Worm (Caenorhabditis elegans) whole organism, L4 larva: ENCODE data around the gene R05F9.11.
"Not testable (repeated sequence)": the region's sequence is repeated elsewhere in the genome, so short reads cannot be mapped to it uniquely, and the experiment has no call there.

ENCODE experiments used
- D1046.2 ChIP-seq: fragments of 200-800 bp; sonication (Bioruptor generic); IDR thresholded peaks from 2 replicates; pipeline ENCODE4 v1.3.6; 2022; ENCODE audit warnings: missing genetic modification characterization, missing compliant biosample characterization
- F26F4.8 ChIP-seq: fragments of 200-800 bp; sonication (Bioruptor generic); conservative IDR thresholded peaks from 2 replicates; pipeline ENCODE4 v1.3.6; 2022; ENCODE audit warnings: missing genetic modification characterization, missing compliant biosample characterization
- F37D6.2 ChIP-seq: sonication (generic microtip); optimal IDR thresholded peaks from 2 replicates; lab custom pipeline; 2016; ENCODE audit warnings: mild to moderate bottlenecking, missing genetic modification characterization, missing compliant biosample characterization
- F44E2.7 ChIP-seq: fragments of 200-800 bp; sonication (Bioruptor generic); IDR thresholded peaks from 2 replicates; pipeline ENCODE4 v2.1.2; 2022; ENCODE audit warnings: missing genetic modification characterization, missing compliant biosample characterization
- T26A8.4 ChIP-seq: fragments of 200-800 bp; sonication (Bioruptor generic); IDR thresholded peaks from 2 replicates; pipeline ENCODE4 v1.3.6; 2022; ENCODE audit warnings: missing genetic modification characterization, missing compliant biosample characterization
- Y75B8A.6 ChIP-seq: fragments of 200-800 bp; sonication (Bioruptor generic); IDR thresholded peaks from 2 replicates; pipeline ENCODE4 v1.3.6; 2022; ENCODE audit warnings: missing genetic modification reagents, missing genetic modification characterization, missing compliant biosample characterization
- ZK337.2 ChIP-seq: fragments of 200-800 bp; sonication (Bioruptor generic); IDR thresholded peaks from 2 replicates; pipeline ENCODE4 v1.3.6; 2022; ENCODE audit warnings: missing genetic modification reagents, missing genetic modification characterization, missing compliant biosample characterization
- aha-1 ChIP-seq: fragments of 150-350 bp; peaks from one replicate; lab custom pipeline; 2014; ENCODE audit warnings: missing biosample characterization, missing genetic modification characterization
- ceh-44 ChIP-seq: fragments of 200-800 bp; sonication (Bioruptor generic); IDR thresholded peaks from 2 replicates; pipeline ENCODE4 v1.3.6; 2022; ENCODE audit warnings: missing genetic modification reagents, missing genetic modification characterization, missing compliant biosample characterization
- cey-2 ChIP-seq: sonication (generic microtip); optimal IDR thresholded peaks from 3 replicates; lab custom pipeline; 2017; ENCODE audit warnings: missing genetic modification characterization, mild to moderate bottlenecking, missing compliant biosample characterization, antibody characterized with exemption, borderline replicate concordance; ENCODE audit not compliant: insufficient read depth
- ctbp-1 ChIP-seq: fragments of 200-800 bp; sonication (Bioruptor generic); IDR thresholded peaks from 2 replicates; pipeline ENCODE4 v1.3.6; 2022; ENCODE audit warnings: missing genetic modification reagents, missing genetic modification characterization, missing compliant biosample characterization
- daf-19 ChIP-seq: fragments of 200-800 bp; sonication (Bioruptor generic); conservative IDR thresholded peaks from 2 replicates; pipeline ENCODE4 v1.3.6; 2022; ENCODE audit warnings: missing genetic modification characterization, missing compliant biosample characterization
- dmd-6 ChIP-seq: fragments of 200-800 bp; sonication (Bioruptor generic); IDR thresholded peaks from 2 replicates; pipeline ENCODE4 v1.3.6; 2022; ENCODE audit warnings: missing genetic modification reagents, missing genetic modification characterization, missing compliant biosample characterization
- dmd-8 ChIP-seq: fragments of 200-800 bp; sonication (Bioruptor generic); IDR thresholded peaks from 2 replicates; pipeline ENCODE4 v1.3.6; 2022; ENCODE audit warnings: missing genetic modification characterization, missing compliant biosample characterization
- dmd-9 ChIP-seq: fragments of 200-800 bp; sonication (Bioruptor generic); IDR thresholded peaks from 2 replicates; pipeline ENCODE4 v1.3.6; 2022; ENCODE audit warnings: missing genetic modification reagents, missing genetic modification characterization, missing compliant biosample characterization
- dve-1 ChIP-seq: sonication (generic microtip); optimal IDR thresholded peaks from 2 replicates; lab custom pipeline; 2017; ENCODE audit warnings: antibody characterized with exemption, mild to moderate bottlenecking, missing genetic modification characterization, missing compliant biosample characterization; ENCODE audit not compliant: insufficient read depth
- egl-43 ChIP-seq: fragments of 200-800 bp; sonication (Bioruptor generic); IDR thresholded peaks from 2 replicates; pipeline ENCODE4 v1.3.6; 2022; ENCODE audit warnings: missing genetic modification reagents, missing genetic modification characterization, missing compliant biosample characterization
- fkh-10 ChIP-seq: fragments of 150-350 bp; optimal IDR thresholded peaks from 2 replicates; lab custom pipeline; 2014; ENCODE audit warnings: missing biosample characterization, missing genetic modification reagents, missing genetic modification characterization
- fos-1 ChIP-seq: fragments of 150-350 bp; optimal IDR thresholded peaks from 2 replicates; lab custom pipeline; 2014; ENCODE audit warnings: missing biosample characterization, missing genetic modification characterization
- hlh-11 ChIP-seq: fragments of 200-800 bp; sonication (Bioruptor generic); optimal IDR thresholded peaks from 2 replicates; lab custom pipeline; 2018; ENCODE audit warnings: mild to moderate bottlenecking, missing genetic modification characterization, missing compliant biosample characterization
- lim-7 ChIP-seq: fragments of 200-800 bp; sonication (Bioruptor generic); IDR thresholded peaks from 2 replicates; pipeline ENCODE4 v1.3.6; 2022; ENCODE audit warnings: missing genetic modification characterization, missing compliant biosample characterization
- lin-29 ChIP-seq: fragments of 200-800 bp; sonication (Bioruptor generic); IDR thresholded peaks from 2 replicates; pipeline ENCODE4 v1.3.6; 2022; ENCODE audit warnings: missing genetic modification reagents, missing genetic modification characterization, missing compliant biosample characterization
- lin-38 ChIP-seq: fragments of 200-800 bp; sonication (Bioruptor generic); IDR thresholded peaks from 2 replicates; pipeline ENCODE4 v1.3.6; 2022; ENCODE audit warnings: missing genetic modification reagents, missing genetic modification characterization, missing compliant biosample characterization
- madf-5 ChIP-seq, 2 experiments: fragments of 200-800 bp; sonication (Bioruptor generic); IDR thresholded peaks; 2 replicates each; pipeline ENCODE4 v1.3.6; 2022; ENCODE audit warnings: missing compliant biosample characterization in 2 of 2, missing genetic modification characterization in 2 of 2
- madf-9 ChIP-seq: fragments of 200-800 bp; sonication (Bioruptor generic); conservative IDR thresholded peaks from 2 replicates; pipeline ENCODE4 v1.3.6; 2022; ENCODE audit warnings: missing genetic modification reagents, missing genetic modification characterization, missing compliant biosample characterization
- mdt-29 ChIP-seq: fragments of 200-800 bp; sonication (Bioruptor generic); IDR thresholded peaks from 2 replicates; pipeline ENCODE4 v1.3.6; 2022; ENCODE audit warnings: missing genetic modification reagents, missing genetic modification characterization, missing compliant biosample characterization
- mxl-2 ChIP-seq: fragments of 200-800 bp; sonication (Bioruptor generic); conservative IDR thresholded peaks from 2 replicates; pipeline ENCODE4 v1.3.6; 2022; ENCODE audit warnings: missing genetic modification reagents, missing genetic modification characterization, missing compliant biosample characterization
- nhr-237 ChIP-seq: sonication (generic microtip); optimal IDR thresholded peaks from 2 replicates; lab custom pipeline; 2017; ENCODE audit warnings: missing biosample characterization, missing genetic modification characterization
- nhr-42 ChIP-seq: fragments of 200-800 bp; sonication (Bioruptor generic); IDR thresholded peaks from 2 replicates; pipeline ENCODE4 v1.3.6; 2022; ENCODE audit warnings: missing genetic modification characterization, missing compliant biosample characterization
- nhr-6 ChIP-seq: fragments of 150-350 bp; optimal IDR thresholded peaks from 2 replicates; lab custom pipeline; 2014; ENCODE audit warnings: missing biosample characterization, missing genetic modification characterization
- nhr-76 ChIP-seq: fragments of 150-350 bp; optimal IDR thresholded peaks from 2 replicates; lab custom pipeline; 2014; ENCODE audit warnings: missing biosample characterization, missing genetic modification characterization
- php-3 ChIP-seq: fragments of 200-800 bp; sonication (Bioruptor generic); IDR thresholded peaks from 2 replicates; pipeline ENCODE4 v1.3.6; 2022; ENCODE audit warnings: missing genetic modification reagents, missing genetic modification characterization, missing compliant biosample characterization
- snpc-1.2 ChIP-seq: fragments of 200-800 bp; sonication (Bioruptor generic); IDR thresholded peaks from 2 replicates; pipeline ENCODE4 v1.3.6; 2022; ENCODE audit warnings: missing genetic modification reagents, missing genetic modification characterization, missing compliant biosample characterization
- snpc-4 ChIP-seq: fragments of 150-350 bp; optimal IDR thresholded peaks from 2 replicates; lab custom pipeline; 2014; ENCODE audit warnings: missing biosample characterization, missing genetic modification characterization
- tra-1 ChIP-seq: fragments of 200-800 bp; sonication (Bioruptor generic); IDR thresholded peaks from 2 replicates; pipeline ENCODE4 v1.3.6; 2022; ENCODE audit warnings: missing genetic modification reagents, missing genetic modification characterization, missing compliant biosample characterization
- unc-39 ChIP-seq: sonication (generic microtip); optimal IDR thresholded peaks from 2 replicates; lab custom pipeline; 2017; ENCODE audit warnings: missing biosample characterization, missing genetic modification characterization
- unc-62 ChIP-seq, 3 experiments: fragments of 150-350 bp in 1 of 3; sonication (generic microtip); optimal IDR thresholded peaks in 2 of 3; peaks in 1 of 3; 1 replicate in 1 of 3; 2 replicates in 2 of 3; lab custom pipeline; 2014 to 2017; ENCODE audit warnings: missing biosample characterization in 3 of 3, missing genetic modification characterization in 3 of 3, missing genetic modification reagents in 3 of 3, missing genotype in 1 of 3
- zfp-2 ChIP-seq: sonication (generic microtip); optimal IDR thresholded peaks from 2 replicates; lab custom pipeline; 2016; ENCODE audit warnings: mild to moderate bottlenecking, missing genetic modification characterization, missing compliant biosample characterization
- zfp-3 ChIP-seq: fragments of 200-800 bp; sonication (Bioruptor generic); conservative IDR thresholded peaks from 2 replicates; pipeline ENCODE4 v1.3.6; 2022; ENCODE audit warnings: missing genetic modification reagents, missing genetic modification characterization, missing compliant biosample characterization
- zip-2 ChIP-seq: fragments of 150-350 bp; optimal IDR thresholded peaks from 2 replicates; lab custom pipeline; 2014; ENCODE audit warnings: missing biosample characterization, missing genetic modification characterization

Gene R05F9.11

DNA sequence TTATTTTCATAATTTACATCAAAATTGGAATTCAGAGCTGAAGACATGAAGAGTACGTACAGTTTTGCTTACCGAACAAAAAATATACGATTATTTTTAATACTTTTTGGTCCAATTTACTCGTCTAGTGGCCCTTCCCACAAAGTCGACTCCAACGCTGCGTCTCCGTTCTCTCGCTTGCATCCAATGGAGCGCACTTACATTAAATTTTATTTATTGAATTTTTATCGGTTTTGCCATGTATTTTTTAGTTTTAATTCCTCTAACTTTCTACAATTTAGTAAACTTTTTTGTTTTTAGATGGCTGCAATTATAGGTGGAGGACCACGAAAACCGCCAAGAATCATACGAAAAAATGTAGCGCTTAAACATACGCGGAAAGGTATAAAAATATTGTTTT lies 21.5 kb upstream of the R05F9.11 start, which contains the start of gene ZK546.5:
Gene ZK546.5, plus strand, starts transcription at position 301 of the 400 bp plus-strand sequence.
- no peak for TF ChIP-seq Y75B8A.6 (GFP tag; lab: Robert Waterston, UW)
- peak; percentile 24 for TF ChIP-seq aha-1 (tag; lab: Kevin White, UChicago)
- TF ChIP-seq nhr-237, result no peak
- peak; percentile 60 for TF ChIP-seq lin-38 (GFP tag; lab: Robert Waterston, UW)

DNA sequence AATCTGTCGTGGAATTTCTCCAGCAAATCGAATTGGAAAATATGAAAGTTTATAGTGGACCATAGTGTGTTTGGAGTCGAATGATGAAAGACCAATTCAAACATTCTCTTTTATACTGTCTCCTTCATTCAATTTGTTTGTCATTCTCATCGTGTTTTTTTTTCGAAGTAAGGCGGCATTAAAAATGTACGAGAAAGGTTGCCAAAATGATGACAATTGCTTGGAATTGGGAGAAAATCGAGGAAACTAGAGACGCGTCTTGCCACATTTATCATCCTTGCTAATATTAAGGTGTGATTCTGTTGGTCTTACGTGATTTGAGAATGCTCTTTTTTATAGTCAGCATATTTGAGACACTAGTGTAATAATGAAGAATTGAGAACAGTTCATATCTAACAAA lies 20.9 kb upstream of the R05F9.11 start, which contains the start of gene gst-30:
Gene gst-30, minus strand, starts transcription at position 101 of the 400 bp plus-strand sequence.
- TF ChIP-seq fos-1 (tag; lab: Kevin White, UChicago), result no peak
- no peak for TF ChIP-seq zfp-2 (tag; lab: Kevin White, UChicago)
- no peak for TF ChIP-seq unc-39 (tag; lab: Kevin White, UChicago)
- TF ChIP-seq dve-1 (tag; lab: Kevin White, UChicago), result no peak
- no peak for TF ChIP-seq aha-1 (tag; lab: Kevin White, UChicago)
- no peak for TF ChIP-seq madf-5 (GFP tag; IDR thresholded peaks at IDR 0.05; lab: Robert Waterston, UW)
- TF ChIP-seq F37D6.2 (tag; lab: Kevin White, UChicago), result no peak
- TF ChIP-seq zip-2 (tag; lab: Kevin White, UChicago), result no peak
- TF ChIP-seq nhr-237, result no peak
- TF ChIP-seq fkh-10 (GFP tag; lab: Kevin White, UChicago), result no peak
- TF ChIP-seq nhr-6 (tag; lab: Kevin White, UChicago), result no peak
- no peak for TF ChIP-seq lim-7 (GFP tag; lab: Robert Waterston, UW)
- TF ChIP-seq cey-2 (tag; lab: Kevin White, UChicago), result no peak
- no peak for TF ChIP-seq hlh-11 (tag; lab: Kevin White, UChicago)
- TF ChIP-seq unc-62 (GFP tag; optimal IDR thresholded peaks at IDR 0.05 in 1 of 2; lab: Kevin White, UChicago), result no peak
- TF ChIP-seq unc-62 (tag; optimal IDR thresholded peaks at IDR 0.05; lab: Kevin White, UChicago), result no peak
- TF ChIP-seq dmd-8 (GFP tag; lab: Robert Waterston, UW), result no peak
- no peak for TF ChIP-seq madf-9 (GFP tag; lab: Robert Waterston, UW)

- TF ChIP-seq daf-19; snpc-4 (tag; lab: Kevin White, UChicago); lin-29 (GFP tag; lab: Robert Waterston, UW): not testable (repeated sequence)
Observed at ce11 chrII:4932727-4933126, 18.7 kb upstream of the R05F9.11 start, which contains the start of gene msp-152. Gene msp-152, plus strand, starts transcription at chrII:4933027.

DNA sequence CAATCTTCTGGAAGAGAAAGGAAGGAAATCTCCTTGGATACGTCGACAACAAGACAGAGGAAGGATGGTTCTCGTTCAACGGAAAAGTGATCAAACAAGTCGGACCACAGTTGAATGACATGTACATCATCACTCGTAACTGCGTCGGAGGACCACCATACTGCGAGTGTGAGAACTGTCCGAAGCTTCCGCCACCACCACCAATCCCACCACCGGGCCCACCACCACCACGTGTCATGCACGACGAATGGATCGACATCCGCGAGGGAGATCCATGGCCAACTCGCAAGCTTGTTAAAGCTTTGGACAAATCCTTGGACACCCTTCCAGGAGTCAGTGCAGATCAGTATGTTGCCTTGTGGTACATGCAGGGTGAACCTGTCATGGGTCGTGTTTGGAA lies 17.3 kb upstream of the R05F9.11 start:
- TF ChIP-seq unc-62 (GFP tag; optimal IDR thresholded peaks at IDR 0.05 in 1 of 2; lab: Kevin White, UChicago) (peak in 1 of 2 experiments; percentile 91), unc-62 (tag; optimal IDR thresholded peaks at IDR 0.05; lab: Kevin White, UChicago) (no peak), nhr-76 (no peak)
- TF ChIP-seq, all 104 proteins: peak for 1

DNA sequence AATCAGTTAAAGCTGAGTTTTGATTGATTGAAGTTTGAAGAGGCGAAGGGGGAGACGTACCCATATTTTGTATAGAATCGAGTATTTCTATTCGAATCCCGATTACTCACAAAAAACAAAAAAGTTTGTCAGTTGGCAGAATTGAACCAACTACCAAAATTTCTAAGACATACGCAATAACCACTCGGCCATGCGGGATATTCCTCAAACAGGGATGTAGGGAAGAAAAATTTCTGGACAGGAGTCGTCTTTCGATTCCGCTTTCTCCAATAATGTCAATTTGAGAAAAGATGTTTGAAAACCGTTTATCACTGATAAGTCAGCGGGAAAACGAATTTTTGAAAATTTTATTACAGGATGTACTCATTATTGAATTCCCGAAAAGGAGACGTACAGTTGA lies 14.3 kb upstream of the R05F9.11 start:
- TF ChIP-seq nhr-42 (GFP tag; lab: Robert Waterston, UW), result peak; percentile 51; the same call in 1 of the 2 replicates
- TF ChIP-seq dmd-6 (GFP tag; lab: Robert Waterston, UW), result peak; percentile 12; the same call in 1 of the 2 replicates
- 0 out of 2 replicates have a peak, but pooled peaks have one; percentile 60 for TF ChIP-seq dmd-9
- TF ChIP-seq mdt-29 (GFP tag; lab: Robert Waterston, UW), result peak; percentile 50; the same call in 1 of the 2 replicates
- peak; percentile 70; the same call in 1 of the 2 replicates for TF ChIP-seq zfp-3 (GFP tag; lab: Robert Waterston, UW)
- peak; percentile 93 for TF ChIP-seq lim-7 (GFP tag; lab: Robert Waterston, UW)
- TF ChIP-seq lin-38 (GFP tag; lab: Robert Waterston, UW), result peak; percentile 81
- peak; percentile 87 for TF ChIP-seq F26F4.8 (GFP tag; lab: Robert Waterston, UW)
- 0 out of 2 replicates have a peak, but pooled peaks have one; percentile 55 for TF ChIP-seq ctbp-1 (GFP tag; lab: Robert Waterston, UW)
- peak; percentile 86 for TF ChIP-seq D1046.2
- TF ChIP-seq ZK337.2, result peak; percentile 76; the same call in 1 of the 2 replicates
- TF ChIP-seq dmd-8 (GFP tag; lab: Robert Waterston, UW), result peak; percentile 82
- peak; percentile 88 for TF ChIP-seq tra-1 (GFP tag; lab: Robert Waterston, UW)
- peak; percentile 73 for TF ChIP-seq T26A8.4 (GFP tag; lab: Robert Waterston, UW)
- peak; percentile 79 for TF ChIP-seq snpc-1.2
- TF ChIP-seq php-3, result 0 out of 2 replicates have a peak, but pooled peaks have one; percentile 39
- peak; percentile 50; the same call in 1 of the 2 replicates for TF ChIP-seq F44E2.7 (GFP tag; lab: Robert Waterston, UW)
- peak; percentile 70 for TF ChIP-seq mxl-2 (GFP tag; lab: Robert Waterston, UW)
- TF ChIP-seq egl-43 (GFP tag; lab: Robert Waterston, UW), result peak; percentile 90
- 0 out of 2 replicates have a peak, but pooled peaks have one; percentile 15 for TF ChIP-seq lin-29 (GFP tag; lab: Robert Waterston, UW)
- TF ChIP-seq ceh-44 (GFP tag; lab: Robert Waterston, UW), result peak; percentile 76
